Fruit fly (Drosophila melanogaster): ENCODE data around the gene wts.

DNA sequence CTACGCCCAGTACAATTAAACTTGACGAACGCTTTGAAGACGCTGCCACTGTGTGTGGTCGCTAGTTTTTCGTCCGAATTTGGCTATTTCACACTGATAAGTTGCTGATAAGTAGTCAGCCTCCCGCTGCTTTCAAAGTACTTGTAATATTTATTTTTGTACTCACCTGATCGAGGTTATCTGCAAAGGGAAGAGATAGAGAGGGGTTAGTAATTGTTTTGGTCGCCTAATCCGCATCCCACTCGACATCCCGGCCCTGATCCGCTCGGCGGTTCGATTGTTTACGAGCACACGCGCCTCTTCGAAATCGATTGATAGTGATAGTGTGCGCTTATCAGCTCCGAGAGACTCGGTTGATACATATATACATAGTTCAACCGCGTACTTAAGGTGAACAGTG, 26.0 kb downstream of the wts start:
- no peak for TF ChIP-seq h (optimal IDR thresholded peaks at IDR 0.05)
- TF ChIP-seq insv (optimal IDR thresholded peaks at IDR 0.05): no peak
- no peak for TF ChIP-seq psq (optimal IDR thresholded peaks at IDR 0.05)
- TF ChIP-seq ttk (optimal IDR thresholded peaks at IDR 0.05): no peak
- TF ChIP-seq Myc (optimal IDR thresholded peaks at IDR 0.05): no peak
- TF ChIP-seq Sin3A (optimal IDR thresholded peaks at IDR 0.05): no peak
